Fruit fly (Drosophila melanogaster): Measurements from ENCODE around the gene X11Lbeta.
A peak's percentile ranks its signal among the peaks of the same experiment; 100 is the strongest.

X11Lbeta gene

dm6 chrX:10744773-10745589, 117.4 kb downstream of the X11Lbeta start, which contains the start of gene stx (continued):
- TF ChIP-seq croc (GFP tag; conservative IDR thresholded peaks at IDR 0.05) = no peak
- TF ChIP-seq CG9797 (GFP tag; optimal IDR thresholded peaks at IDR 0.05) = peak; percentile 99
- no peak for TF ChIP-seq CG43689 (GFP tag; IDR thresholded peaks at IDR 0.05)
- TF ChIP-seq Fer3 (tag; optimal IDR thresholded peaks at IDR 0.05) = peak; percentile 27
- peak; percentile 23 for TF ChIP-seq CG1529 (GFP tag; optimal IDR thresholded peaks at IDR 0.05)
- TF ChIP-seq ab (GFP tag; optimal IDR thresholded peaks at IDR 0.05) = no peak
- TF ChIP-seq CG2875 (GFP tag; optimal IDR thresholded peaks at IDR 0.05) = peak; percentile 44
- TF ChIP-seq Ssrp (tag; optimal IDR thresholded peaks at IDR 0.05) = peak; percentile 21
- TF ChIP-seq sob (GFP tag; IDR thresholded peaks at IDR 0.05) = peak; percentile 59; the same call in 1 of the 2 replicates
- TF ChIP-seq kni (GFP tag; optimal IDR thresholded peaks at IDR 0.05) = peak; percentile 54
- TF ChIP-seq CG13296 (GFP tag; optimal IDR thresholded peaks at IDR 0.05) = peak; percentile 37
- peak; percentile 22 for TF ChIP-seq CG13894 (tag; optimal IDR thresholded peaks at IDR 0.05)
- TF ChIP-seq slp2 (GFP tag; optimal IDR thresholded peaks at IDR 0.05) = no peak
- TF ChIP-seq CG1792 (GFP tag; optimal IDR thresholded peaks at IDR 0.05) = peak; percentile 30
- no peak for TF ChIP-seq pros (GFP tag; optimal IDR thresholded peaks at IDR 0.05)
- peak; percentile 48; the same call in 1 of the 3 replicates for TF ChIP-seq otp (GFP tag; IDR thresholded peaks at IDR 0.05)
- no peak for TF ChIP-seq Hsf (GFP tag; optimal IDR thresholded peaks at IDR 0.05)
- no peak for TF ChIP-seq HmgD (GFP tag; optimal IDR thresholded peaks at IDR 0.05)
- TF ChIP-seq Sox100B (GFP tag; optimal IDR thresholded peaks at IDR 0.05) = no peak
- TF ChIP-seq CG9609 (GFP tag; optimal IDR thresholded peaks at IDR 0.05) = no peak
- no peak for TF ChIP-seq CG14441 (GFP tag; IDR thresholded peaks at IDR 0.05)
- TF ChIP-seq CG2116 (GFP tag; optimal IDR thresholded peaks at IDR 0.05) = peak; percentile 84
- TF ChIP-seq gro (GFP tag; optimal IDR thresholded peaks at IDR 0.05) = no peak
- no peak for TF ChIP-seq nau (GFP tag; optimal IDR thresholded peaks at IDR 0.05)
- TF ChIP-seq Oli (tag; optimal IDR thresholded peaks at IDR 0.05) = no peak
- TF ChIP-seq Hand (GFP tag; optimal IDR thresholded peaks at IDR 0.05) = no peak
- TF ChIP-seq cad (GFP tag; optimal IDR thresholded peaks at IDR 0.05) = no peak
- peak; percentile 100 for TF ChIP-seq Sin3A (optimal IDR thresholded peaks at IDR 0.05)
- no peak for TF ChIP-seq sima (GFP tag; optimal IDR thresholded peaks at IDR 0.05)
- TF ChIP-seq crp (GFP tag; optimal IDR thresholded peaks at IDR 0.05) = no peak
- no peak for TF ChIP-seq Poxn (GFP tag; IDR thresholded peaks at IDR 0.05)
- no peak for TF ChIP-seq CG8765 (GFP tag; IDR thresholded peaks at IDR 0.05)
- TF ChIP-seq CG10565 (GFP tag; optimal IDR thresholded peaks at IDR 0.05) = no peak
- no peak for TF ChIP-seq CG13424 (tag; optimal IDR thresholded peaks at IDR 0.05)
- TF ChIP-seq CG7987 (GFP tag; optimal IDR thresholded peaks at IDR 0.05) = peak; percentile 48
- TF ChIP-seq CG1233 (GFP tag; optimal IDR thresholded peaks at IDR 0.05) = no peak
- TF ChIP-seq sens-2 (GFP tag; IDR thresholded peaks at IDR 0.05) = no peak
- TF ChIP-seq NfI (GFP tag; optimal IDR thresholded peaks at IDR 0.05) = peak; percentile 3
- peak; percentile 85 for TF ChIP-seq Dref (GFP tag; IDR thresholded peaks at IDR 0.05)
- no peak for TF ChIP-seq CG13123 (GFP tag; optimal IDR thresholded peaks at IDR 0.05)
- 0 out of 2 replicates have a peak, but pooled peaks have one; percentile 33 for TF ChIP-seq CG11696 (GFP tag; IDR thresholded peaks at IDR 0.05)
- no peak for TF ChIP-seq D19A (tag; optimal IDR thresholded peaks at IDR 0.05)
- TF ChIP-seq CG31388 (GFP tag; optimal IDR thresholded peaks at IDR 0.05) = no peak
- peak; percentile 9 for TF ChIP-seq CG12219 (GFP tag; optimal IDR thresholded peaks at IDR 0.05)
- TF ChIP-seq Mes4 (GFP tag; optimal IDR thresholded peaks at IDR 0.05) = no peak
- no peak for TF ChIP-seq Antp (GFP tag; optimal IDR thresholded peaks at IDR 0.05)
- no peak for TF ChIP-seq CG6654 (GFP tag; optimal IDR thresholded peaks at IDR 0.05)
- no peak for TF ChIP-seq ewg (GFP tag; optimal IDR thresholded peaks at IDR 0.05)
- peak; percentile 26 for TF ChIP-seq Abd-B (GFP tag; optimal IDR thresholded peaks at IDR 0.05)
- no peak for TF ChIP-seq trh (GFP tag; optimal IDR thresholded peaks at IDR 0.05)
